Fruit fly (Drosophila melanogaster) whole organism, embryonic: ENCODE results near the gene Root.

Experiments
- CG10565 ChIP-seq: fragments of 200-800 bp; sonication (Bioruptor generic); optimal IDR thresholded peaks from 3 replicates; lab custom pipeline; 2016; ENCODE audit warnings: missing biosample characterization, mild to moderate bottlenecking, missing genetic modification characterization
- CG10979 ChIP-seq: fragments of 200-800 bp; sonication (Bioruptor generic); optimal IDR thresholded peaks from 2 replicates; lab custom pipeline; 2018; ENCODE audit warnings: missing biosample characterization, mild to moderate bottlenecking, missing genetic modification characterization, moderate library complexity
- CG11093 ChIP-seq: fragments of 200-800 bp; sonication (Bioruptor generic); IDR thresholded peaks from 3 replicates; pipeline ENCODE4 v1.3.6; 2022; ENCODE audit warnings: missing biosample characterization, missing genetic modification characterization
- CG11247 ChIP-seq: fragments of 200-800 bp; sonication (Bioruptor generic); IDR thresholded peaks from 2 replicates; pipeline ENCODE4 v1.3.6; 2022; ENCODE audit warnings: missing biosample characterization, missing genetic modification characterization
- CG11398 ChIP-seq: fragments of 200-800 bp; sonication (Bioruptor generic); optimal IDR thresholded peaks from 2 replicates; lab custom pipeline; 2016; ENCODE audit warnings: missing biosample characterization, missing genetic modification characterization
- CG12236 ChIP-seq: fragments of 200-800 bp; sonication (Bioruptor generic); optimal IDR thresholded peaks from 2 replicates; lab custom pipeline; 2016; ENCODE audit warnings: missing biosample characterization, missing genetic modification characterization
- CG13287 ChIP-seq: fragments of 200-800 bp; sonication (Bioruptor generic); IDR thresholded peaks from 2 replicates; pipeline ENCODE4 v1.3.6; 2022; ENCODE audit warnings: missing biosample characterization, missing genetic modification characterization; ENCODE audit not compliant: partially characterized antibody
- CG14710 ChIP-seq: fragments of 200-800 bp; sonication (Bioruptor generic); optimal IDR thresholded peaks from 3 replicates; lab custom pipeline; 2019; ENCODE audit warnings: missing biosample characterization, mild to moderate bottlenecking, missing genetic modification characterization, moderate library complexity
- CG17829 ChIP-seq: fragments of 200-800 bp; optimal IDR thresholded peaks from 2 replicates; lab custom pipeline; 2019; ENCODE audit warnings: missing biosample characterization, mild to moderate bottlenecking, missing genetic modification characterization, moderate library complexity
- CG18262 ChIP-seq: fragments of 200-800 bp; optimal IDR thresholded peaks from 3 replicates; lab custom pipeline; 2019; ENCODE audit warnings: missing biosample characterization, mild to moderate bottlenecking, missing genetic modification characterization, moderate library complexity
- CG2712 ChIP-seq: fragments of 200-800 bp; optimal IDR thresholded peaks from 3 replicates; lab custom pipeline; 2019; ENCODE audit warnings: missing biosample characterization, mild to moderate bottlenecking, missing genetic modification characterization, moderate library complexity
- CG3065 ChIP-seq: fragments of 200-800 bp; sonication (Bioruptor generic); optimal IDR thresholded peaks from 2 replicates; lab custom pipeline; 2016; ENCODE audit warnings: missing biosample characterization, missing genetic modification characterization
- CG31441 ChIP-seq: fragments of 200-800 bp; sonication (Bioruptor generic); IDR thresholded peaks from 2 replicates; pipeline ENCODE4 v1.3.6; 2022; ENCODE audit warnings: missing biosample characterization, missing genetic modification characterization
- CG5245 ChIP-seq: fragments of 200-800 bp; sonication (Bioruptor generic); optimal IDR thresholded peaks from 3 replicates; lab custom pipeline; 2016; ENCODE audit warnings: missing biosample characterization, missing genetic modification characterization
- CG6683 ChIP-seq: fragments of 200-800 bp; sonication (Bioruptor generic); optimal IDR thresholded peaks from 2 replicates; lab custom pipeline; 2017; ENCODE audit warnings: missing biosample characterization, mild to moderate bottlenecking, missing genetic modification characterization, missing genetic modification reagents
- CG6765 ChIP-seq: fragments of 200-800 bp; sonication (Bioruptor generic); optimal IDR thresholded peaks from 3 replicates; lab custom pipeline; 2017; ENCODE audit warnings: missing biosample characterization, mild to moderate bottlenecking, missing genetic modification characterization
- CG8924 ChIP-seq: fragments of 200-800 bp; optimal IDR thresholded peaks from 3 replicates; lab custom pipeline; 2019; ENCODE audit warnings: missing biosample characterization, mild to moderate bottlenecking, missing genetic modification characterization, moderate library complexity
- CG8944 ChIP-seq: fragments of 200-800 bp; sonication (Bioruptor generic); optimal IDR thresholded peaks from 3 replicates; lab custom pipeline; 2016; ENCODE audit warnings: missing biosample characterization, missing genetic modification characterization
- CG9797 ChIP-seq: fragments of 200-800 bp; sonication (Bioruptor generic); optimal IDR thresholded peaks from 3 replicates; lab custom pipeline; 2018; ENCODE audit warnings: missing biosample characterization, mild to moderate bottlenecking, missing genetic modification characterization
- D ChIP-seq, 2 experiments: fragments of 200-800 bp in 1 of 2; fragments of >200 bp in 1 of 2; sonication (Bioruptor generic) in 1 of 2; optimal IDR thresholded peaks; 2 replicates in 1 of 2; 3 replicates in 1 of 2; lab custom pipeline; 2017; ENCODE audit warnings: mild to moderate bottlenecking in 1 of 2, missing biosample characterization in 1 of 2, missing genetic modification characterization in 1 of 2, missing genetic modification reagents in 1 of 2
- Dip3 ChIP-seq: fragments of 200-800 bp; sonication (Bioruptor generic); optimal IDR thresholded peaks from 3 replicates; lab custom pipeline; 2016; ENCODE audit warnings: missing biosample characterization, missing genetic modification characterization
- Doc2 ChIP-seq: fragments of 200-800 bp; sonication (Bioruptor generic); IDR thresholded peaks from 2 replicates; pipeline ENCODE4 v1.3.6; 2022; ENCODE audit warnings: missing biosample characterization, missing genetic modification characterization
- Dp ChIP-seq: fragments of 200-800 bp; sonication (Bioruptor generic); optimal IDR thresholded peaks from 2 replicates; lab custom pipeline; 2018; ENCODE audit warnings: missing biosample characterization, mild to moderate bottlenecking, missing genetic modification characterization, moderate library complexity
- Elba2 ChIP-seq: fragments of 200-800 bp; sonication (Bioruptor generic); optimal IDR thresholded peaks from 3 replicates; lab custom pipeline; 2016; ENCODE audit warnings: missing biosample characterization, missing genetic modification characterization
- Hr3 ChIP-seq: fragments of 200-800 bp; sonication (Bioruptor generic); optimal IDR thresholded peaks from 3 replicates; lab custom pipeline; 2016; ENCODE audit warnings: missing biosample characterization, missing genetic modification characterization
- Mad ChIP-seq: fragments of 200-800 bp; sonication (Bioruptor generic); optimal IDR thresholded peaks from 2 replicates; lab custom pipeline; 2016; ENCODE audit warnings: missing biosample characterization, missing genetic modification characterization
- Med ChIP-seq: fragments of 200-800 bp; sonication (Bioruptor generic); peaks from one replicate; lab custom pipeline; 2016; ENCODE audit warnings: missing biosample characterization, missing genetic modification characterization, mild to moderate bottlenecking, inconsistent platforms, moderate library complexity
- Meics ChIP-seq: fragments of 200-800 bp; sonication (Bioruptor generic); optimal IDR thresholded peaks from 2 replicates; lab custom pipeline; 2017; ENCODE audit warnings: missing biosample characterization, mild to moderate bottlenecking, missing genetic modification characterization
- Six4 ChIP-seq: fragments of 200-800 bp; sonication (Bioruptor generic); optimal IDR thresholded peaks from 2 replicates; lab custom pipeline; 2016; ENCODE audit warnings: missing biosample characterization, missing genetic modification characterization
- Spps ChIP-seq: fragments of 200-800 bp; sonication (Bioruptor generic); optimal IDR thresholded peaks from 2 replicates; lab custom pipeline; 2018; ENCODE audit warnings: missing biosample characterization, mild to moderate bottlenecking, missing genetic modification characterization
- al ChIP-seq: fragments of 200-800 bp; sonication (Bioruptor generic); IDR thresholded peaks from 2 replicates; pipeline ENCODE4 v1.3.6; 2022; ENCODE audit warnings: missing biosample characterization, missing genetic modification characterization
- aop ChIP-seq: fragments of 200-800 bp; sonication (Bioruptor generic); IDR thresholded peaks from 2 replicates; pipeline ENCODE4 v1.3.6; 2022; ENCODE audit warnings: missing biosample characterization, missing genetic modification characterization
- bigmax ChIP-seq: fragments of 200-800 bp; sonication (Bioruptor generic); optimal IDR thresholded peaks from 2 replicates; lab custom pipeline; 2018; ENCODE audit warnings: missing biosample characterization, mild to moderate bottlenecking, missing genetic modification characterization
- cas ChIP-seq: fragments of 200-800 bp; sonication (Bioruptor generic); IDR thresholded peaks from 2 replicates; pipeline ENCODE4 v1.3.6; 2022; ENCODE audit warnings: missing biosample characterization, missing genetic modification characterization
- crc ChIP-seq: fragments of 200-800 bp; sonication (Bioruptor generic); optimal IDR thresholded peaks from 2 replicates; lab custom pipeline; 2016; ENCODE audit warnings: missing biosample characterization, missing genetic modification characterization
- dimm ChIP-seq: fragments of 200-800 bp; sonication (Bioruptor generic); IDR thresholded peaks from 2 replicates; pipeline ENCODE4 v1.3.6; 2022; ENCODE audit warnings: missing biosample characterization, missing genetic modification characterization
- dmrt11E ChIP-seq: fragments of 200-800 bp; sonication (Bioruptor generic); optimal IDR thresholded peaks from 3 replicates; lab custom pipeline; 2018; ENCODE audit warnings: missing biosample characterization, mild to moderate bottlenecking, missing genetic modification characterization, moderate library complexity
- emc ChIP-seq: fragments of 200-800 bp; sonication (Bioruptor generic); optimal IDR thresholded peaks from 2 replicates; lab custom pipeline; 2016; ENCODE audit warnings: missing biosample characterization, missing genetic modification characterization
- ewg ChIP-seq: fragments of 200-800 bp; sonication (Bioruptor generic); optimal IDR thresholded peaks from 3 replicates; lab custom pipeline; 2017; ENCODE audit warnings: mild to moderate bottlenecking, missing biosample characterization, missing genetic modification reagents, missing genetic modification characterization
- insv ChIP-seq, 2 experiments: fragments of 200-800 bp; sonication (Bioruptor generic); optimal IDR thresholded peaks; 3 replicates each; lab custom pipeline; 2016 to 2018; ENCODE audit warnings: missing biosample characterization in 2 of 2, missing genetic modification characterization in 2 of 2
- jing ChIP-seq: fragments of 200-800 bp; sonication (Bioruptor generic); optimal IDR thresholded peaks from 2 replicates; lab custom pipeline; 2018; ENCODE audit warnings: missing biosample characterization, mild to moderate bottlenecking, missing genetic modification characterization
- kay ChIP-seq: fragments of 200-800 bp; sonication (Bioruptor generic); optimal IDR thresholded peaks from 2 replicates; lab custom pipeline; 2016; ENCODE audit warnings: missing biosample characterization, missing genetic modification characterization
- klu ChIP-seq: fragments of 200-800 bp; sonication (Bioruptor generic); IDR thresholded peaks from 2 replicates; pipeline ENCODE4 v1.3.6; 2022; ENCODE audit warnings: missing biosample characterization, missing genetic modification characterization
- lilli ChIP-seq: fragments of 200-800 bp; sonication (Bioruptor generic); optimal IDR thresholded peaks from 3 replicates; lab custom pipeline; 2016; ENCODE audit warnings: missing biosample characterization, missing genetic modification characterization
- pb ChIP-seq: fragments of 200-800 bp; sonication (Bioruptor generic); optimal IDR thresholded peaks from 3 replicates; lab custom pipeline; 2016; ENCODE audit warnings: missing biosample characterization, missing genetic modification characterization
- ranshi ChIP-seq: fragments of 200-800 bp; sonication (Bioruptor generic); IDR thresholded peaks from 2 replicates; pipeline ENCODE4 v1.3.6; 2022; ENCODE audit warnings: missing biosample characterization, missing genetic modification characterization
- slou ChIP-seq: fragments of 200-800 bp; sonication (Bioruptor generic); optimal IDR thresholded peaks from 3 replicates; lab custom pipeline; 2016; ENCODE audit warnings: missing biosample characterization, missing genetic modification characterization
- so ChIP-seq: fragments of 200-800 bp; sonication (Bioruptor generic); IDR thresholded peaks from 3 replicates; pipeline ENCODE4 v1.3.6; 2022; ENCODE audit warnings: missing biosample characterization, missing genetic modification characterization
- sug ChIP-seq: fragments of 200-800 bp; optimal IDR thresholded peaks from 2 replicates; lab custom pipeline; 2019; ENCODE audit warnings: missing biosample characterization, mild to moderate bottlenecking, missing genetic modification characterization, moderate library complexity
- tll ChIP-seq, 2 experiments: fragments of 200-800 bp in 1 of 2; fragments of >200 bp in 1 of 2; sonication (Bioruptor generic) in 1 of 2; optimal IDR thresholded peaks; 2 replicates each; lab custom pipeline; 2017 to 2019; ENCODE audit warnings: missing biosample characterization in 2 of 2, missing genetic modification characterization in 2 of 2, mild to moderate bottlenecking in 1 of 2, moderate library complexity in 1 of 2
- trh ChIP-seq: fragments of 200-800 bp; sonication (Bioruptor generic); optimal IDR thresholded peaks from 2 replicates; lab custom pipeline; 2016; ENCODE audit warnings: missing biosample characterization, missing genetic modification characterization

Root gene

DNA sequence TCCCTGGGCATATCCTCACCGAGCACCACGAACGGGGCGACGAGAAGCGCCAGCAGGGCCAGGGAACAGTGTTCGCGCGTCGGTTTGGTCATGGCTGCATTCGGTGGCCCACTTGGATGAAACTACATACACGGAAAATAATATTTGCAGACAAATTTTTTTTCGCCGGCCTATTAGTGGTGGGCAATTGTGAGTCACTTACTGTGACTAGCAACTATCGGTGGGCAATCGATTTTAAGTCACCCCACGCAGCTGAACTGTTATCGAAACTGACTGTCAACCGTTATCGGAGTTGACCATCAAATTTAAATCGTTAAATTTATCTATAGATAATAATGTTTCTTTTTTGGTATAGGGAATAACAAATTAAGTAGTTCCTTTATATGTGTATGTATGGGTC is 56.3 kb downstream of the Root start, which contains the start of gene CG5510 (continued):
- TF ChIP-seq Meics (GFP tag; lab: Kevin White, UChicago), result peak; percentile 21
- TF ChIP-seq so (GFP tag; lab: Robert Waterston, UW), result no peak
- TF ChIP-seq CG14710 (tag; lab: Kevin White, UChicago), result peak; percentile 70
- peak; percentile 2 for TF ChIP-seq CG8924
- TF ChIP-seq Six4 (GFP tag; lab: Kevin White, UChicago), result no peak
- peak; percentile 57 for TF ChIP-seq CG9797 (GFP tag; lab: Kevin White, UChicago)
- peak; percentile 6 for TF ChIP-seq Dip3 (GFP tag; lab: Kevin White, UChicago)
- peak; percentile 63; the same call in 1 of the 2 replicates for TF ChIP-seq CG11247
- TF ChIP-seq aop (GFP tag; lab: Robert Waterston, UW), result no peak
- peak; percentile 55; the same call in 1 of the 2 replicates for TF ChIP-seq ranshi
- peak; percentile 87 for TF ChIP-seq kay (GFP tag; lab: Kevin White, UChicago)
- TF ChIP-seq dmrt11E (tag; lab: Kevin White, UChicago), result peak; percentile 11
- TF ChIP-seq CG31441 (GFP tag; lab: Robert Waterston, UW), result peak; percentile 91
- no peak for TF ChIP-seq tll (GFP tag; optimal IDR thresholded peaks at IDR 0.05; lab: Kevin White, UChicago)
- no peak for TF ChIP-seq CG10565 (GFP tag; lab: Kevin White, UChicago)
- no peak for TF ChIP-seq Doc2 (GFP tag; lab: Robert Waterston, UW)
- TF ChIP-seq CG11093 (GFP tag; lab: Robert Waterston, UW), result no peak
- TF ChIP-seq CG6765 (GFP tag; lab: Kevin White, UChicago), result no peak
- no peak for TF ChIP-seq al
- TF ChIP-seq Med, result peak; percentile 97
- TF ChIP-seq CG10979 (tag; lab: Kevin White, UChicago), result peak; percentile 7
- TF ChIP-seq bigmax, result no peak
- TF ChIP-seq CG3065 (GFP tag; lab: Kevin White, UChicago), result no peak
- TF ChIP-seq dimm (GFP tag; lab: Robert Waterston, UW), result no peak
- TF ChIP-seq CG18262 (tag; lab: Kevin White, UChicago), result no peak
- peak; percentile 96 for TF ChIP-seq Dp (GFP tag; lab: Kevin White, UChicago)
- no peak for TF ChIP-seq CG6683 (GFP tag; lab: Kevin White, UChicago)
- peak; percentile 27 for TF ChIP-seq ewg (GFP tag; lab: Kevin White, UChicago)
- TF ChIP-seq CG2712 (tag; lab: Kevin White, UChicago), result peak; percentile 76
- TF ChIP-seq sug, result peak; percentile 73
- TF ChIP-seq emc (GFP tag; lab: Kevin White, UChicago), result no peak
- TF ChIP-seq lilli (GFP tag; lab: Kevin White, UChicago), result peak; percentile 70
- TF ChIP-seq insv (GFP tag; optimal IDR thresholded peaks at IDR 0.05; lab: Kevin White, UChicago), result no peak
- TF ChIP-seq trh (GFP tag; lab: Kevin White, UChicago), result no peak
- no peak for TF ChIP-seq cas
- peak; percentile 62 for TF ChIP-seq CG8944 (GFP tag; lab: Kevin White, UChicago)
- peak; percentile 75 for TF ChIP-seq Mad (GFP tag; lab: Kevin White, UChicago)
- TF ChIP-seq D (optimal IDR thresholded peaks at IDR 0.05; lab: Kevin White, UChicago), result no peak
- no peak for TF ChIP-seq D (GFP tag; optimal IDR thresholded peaks at IDR 0.05; lab: Kevin White, UChicago)
- no peak for TF ChIP-seq klu
- peak; percentile 47 for TF ChIP-seq Hr3 (GFP tag; lab: Kevin White, UChicago)
- no peak for TF ChIP-seq jing (GFP tag; lab: Kevin White, UChicago)
- TF ChIP-seq slou (GFP tag; lab: Kevin White, UChicago), result no peak
- TF ChIP-seq Spps (tag; lab: Kevin White, UChicago), result peak; percentile 5
- peak; percentile 71 for TF ChIP-seq CG17829 (tag; lab: Kevin White, UChicago)
- peak; percentile 33 for TF ChIP-seq Elba2
- TF ChIP-seq CG5245, result peak; percentile 9
- no peak for TF ChIP-seq crc (GFP tag; lab: Kevin White, UChicago)
- TF ChIP-seq CG12236 (GFP tag; lab: Kevin White, UChicago), result no peak
- TF ChIP-seq pb, result no peak
- TF ChIP-seq CG13287 (GFP tag; lab: Robert Waterston, UW), result peak; percentile 99
- TF ChIP-seq CG11398, result no peak
